Worm (Caenorhabditis elegans) whole organism, young adult: ENCODE measurements around the gene K01A12.2.

Source experiments
- B0035.1 ChIP-seq: sonication (generic microtip); optimal IDR thresholded peaks from 2 replicates; lab custom pipeline; 2016; ENCODE audit warnings: missing genetic modification characterization, mild to moderate bottlenecking, missing compliant biosample characterization, missing genotype, missing genetic modification reagents
- B0261.1 ChIP-seq: sonication (generic microtip); optimal IDR thresholded peaks from 2 replicates; lab custom pipeline; 2016; ENCODE audit warnings: mild to moderate bottlenecking, missing genetic modification characterization, moderate library complexity, missing compliant biosample characterization
- B0336.3 ChIP-seq: fragments of 200-800 bp; sonication (Bioruptor generic); IDR thresholded peaks from 2 replicates; pipeline ENCODE4 v1.3.6; 2022; ENCODE audit warnings: missing genetic modification characterization, missing compliant biosample characterization
- D2030.7 ChIP-seq: fragments of 200-800 bp; sonication (Bioruptor generic); IDR thresholded peaks from 2 replicates; pipeline ENCODE4 v1.3.6; 2022; ENCODE audit warnings: missing genetic modification reagents, missing genetic modification characterization, missing compliant biosample characterization
- F33H1.4 ChIP-seq: fragments of 200-800 bp; sonication (Bioruptor generic); IDR thresholded peaks from 2 replicates; pipeline ENCODE4 v1.3.6; 2022; ENCODE audit warnings: missing genetic modification reagents, missing genetic modification characterization, missing compliant biosample characterization
- F52B5.7 ChIP-seq: sonication (generic microtip); optimal IDR thresholded peaks from 2 replicates; lab custom pipeline; 2016; ENCODE audit warnings: mild to moderate bottlenecking, missing genetic modification characterization, missing compliant biosample characterization
- F55B11.4 ChIP-seq: sonication (generic microtip); optimal IDR thresholded peaks from 2 replicates; lab custom pipeline; 2016; ENCODE audit warnings: missing compliant biosample characterization, missing genetic modification characterization, borderline replicate concordance; ENCODE audit not compliant: insufficient read depth
- F57C9.4 ChIP-seq: sonication (generic microtip); optimal IDR thresholded peaks from 2 replicates; lab custom pipeline; 2017; ENCODE audit warnings: mild to moderate bottlenecking, missing genetic modification characterization, missing compliant biosample characterization
- K11D2.4 ChIP-seq: fragments of 200-800 bp; sonication (Bioruptor generic); IDR thresholded peaks from 2 replicates; pipeline ENCODE4 v1.3.6; 2022; ENCODE audit warnings: missing genetic modification reagents, missing genetic modification characterization, missing compliant biosample characterization
- aptf-3 ChIP-seq: fragments of 200-800 bp; sonication (Bioruptor generic); IDR thresholded peaks from 2 replicates; pipeline ENCODE4 v1.3.6; 2022; ENCODE audit warnings: missing genetic modification characterization, missing compliant biosample characterization
- attf-3 ChIP-seq: fragments of 200-800 bp; sonication (Bioruptor generic); conservative IDR thresholded peaks from 2 replicates; pipeline ENCODE4 v1.3.6; 2022; ENCODE audit warnings: missing genetic modification reagents, missing genetic modification characterization, missing compliant biosample characterization
- bed-2 ChIP-seq: fragments of 200-800 bp; sonication (Bioruptor generic); IDR thresholded peaks from 2 replicates; pipeline ENCODE4 v1.3.6; 2022; ENCODE audit warnings: missing genetic modification reagents, missing genetic modification characterization, missing compliant biosample characterization
- ccch-3 ChIP-seq: fragments of 200-800 bp; sonication (Bioruptor generic); optimal IDR thresholded peaks from 2 replicates; lab custom pipeline; 2018; ENCODE audit warnings: mild to moderate bottlenecking, missing genetic modification characterization, missing compliant biosample characterization
- ceh-58 ChIP-seq: fragments of 200-800 bp; sonication (Bioruptor generic); IDR thresholded peaks from 2 replicates; pipeline ENCODE4 v1.3.6; 2022; ENCODE audit warnings: missing genetic modification characterization, missing compliant biosample characterization
- ceh-91 ChIP-seq: fragments of 200-800 bp; sonication (Bioruptor generic); IDR thresholded peaks from 2 replicates; pipeline ENCODE4 v1.3.6; 2022; ENCODE audit warnings: missing genetic modification reagents, missing genetic modification characterization, missing compliant biosample characterization
- dox-1 ChIP-seq: fragments of 200-800 bp; sonication (Bioruptor generic); IDR thresholded peaks from 2 replicates; pipeline ENCODE4 v1.3.6; 2022; ENCODE audit warnings: missing genetic modification reagents, missing genetic modification characterization, missing compliant biosample characterization
- egl-18 ChIP-seq: fragments of 200-800 bp; sonication (Bioruptor generic); IDR thresholded peaks from 2 replicates; pipeline ENCODE4 v1.3.6; 2022; ENCODE audit warnings: missing genetic modification reagents, missing genetic modification characterization, missing compliant biosample characterization
- egrh-3 ChIP-seq: fragments of 200-800 bp; sonication (Bioruptor generic); IDR thresholded peaks from 2 replicates; pipeline ENCODE4 v1.3.6; 2022; ENCODE audit warnings: missing genetic modification reagents, missing genetic modification characterization, missing compliant biosample characterization
- ekl-4 ChIP-seq: fragments of 200-800 bp; sonication (Bioruptor generic); IDR thresholded peaks from 2 replicates; pipeline ENCODE4 v1.3.6; 2022; ENCODE audit warnings: missing genetic modification reagents, missing genetic modification characterization, missing compliant biosample characterization
- ets-4 ChIP-seq: fragments of 200-800 bp; sonication (Bioruptor generic); optimal IDR thresholded peaks from 2 replicates; lab custom pipeline; 2018; ENCODE audit warnings: mild to moderate bottlenecking, missing genetic modification characterization, missing compliant biosample characterization
- fkh-3 ChIP-seq: sonication (generic microtip); optimal IDR thresholded peaks from 2 replicates; lab custom pipeline; 2016; ENCODE audit warnings: mild to moderate bottlenecking, missing genetic modification characterization, missing compliant biosample characterization
- gei-17 ChIP-seq: fragments of 200-800 bp; sonication (Bioruptor generic); optimal IDR thresholded peaks from 2 replicates; lab custom pipeline; 2018; ENCODE audit warnings: mild to moderate bottlenecking, missing genetic modification characterization, missing compliant biosample characterization
- hlh-12 ChIP-seq: sonication (generic microtip); optimal IDR thresholded peaks from 2 replicates; lab custom pipeline; 2016; ENCODE audit warnings: missing genetic modification characterization, missing compliant biosample characterization
- hsf-1 ChIP-seq: fragments of 200-800 bp; sonication (Bioruptor generic); IDR thresholded peaks from 2 replicates; pipeline ENCODE4 v1.3.6; 2022; ENCODE audit warnings: missing genetic modification reagents, missing genetic modification characterization, missing compliant biosample characterization
- let-526 ChIP-seq: fragments of 200-800 bp; sonication (Bioruptor generic); IDR thresholded peaks from 2 replicates; pipeline ENCODE4 v1.3.6; 2022; ENCODE audit warnings: missing genetic modification reagents, missing genetic modification characterization, missing compliant biosample characterization
- lin-26 ChIP-seq: fragments of 200-800 bp; sonication (Bioruptor generic); IDR thresholded peaks from 2 replicates; pipeline ENCODE4 v1.3.6; 2022; ENCODE audit warnings: missing genetic modification reagents, missing genetic modification characterization, missing compliant biosample characterization
- lin-35 ChIP-seq, 3 experiments: fragments of 150-350 bp in 2 of 3; sonication (generic microtip) in 1 of 3; optimal IDR thresholded peaks; 2 replicates each; lab custom pipeline; 2014 to 2018; ENCODE audit warnings: missing biosample characterization in 3 of 3, missing genetic modification characterization in 3 of 3, missing genetic modification reagents in 3 of 3
- lin-40 ChIP-seq: sonication (generic microtip); optimal IDR thresholded peaks from 2 replicates; lab custom pipeline; 2016; ENCODE audit warnings: missing genetic modification characterization, mild to moderate bottlenecking, missing compliant biosample characterization, missing genotype, missing genetic modification reagents
- lin-54 ChIP-seq: fragments of 200-800 bp; sonication (Bioruptor generic); optimal IDR thresholded peaks from 2 replicates; lab custom pipeline; 2018; ENCODE audit warnings: mild to moderate bottlenecking, missing genetic modification characterization, missing compliant biosample characterization
- lir-1 ChIP-seq: fragments of 200-800 bp; sonication (Bioruptor generic); conservative IDR thresholded peaks from 2 replicates; pipeline ENCODE4 v1.3.6; 2022; ENCODE audit warnings: missing genetic modification reagents, missing genetic modification characterization, missing compliant biosample characterization
- lsl-1 ChIP-seq: fragments of 200-800 bp; sonication (Bioruptor generic); optimal IDR thresholded peaks from 2 replicates; lab custom pipeline; 2018; ENCODE audit warnings: mild to moderate bottlenecking, missing genetic modification characterization, moderate library complexity, missing compliant biosample characterization
- madf-8 ChIP-seq: fragments of 200-800 bp; sonication (Bioruptor generic); conservative IDR thresholded peaks from 2 replicates; pipeline ENCODE4 v1.3.6; 2022; ENCODE audit warnings: missing genetic modification reagents, missing genetic modification characterization, missing compliant biosample characterization
- nfya-2 ChIP-seq: fragments of 200-800 bp; sonication (Bioruptor generic); IDR thresholded peaks from 2 replicates; pipeline ENCODE4 v1.3.6; 2022; ENCODE audit warnings: missing genetic modification reagents, missing genetic modification characterization, missing compliant biosample characterization
- nhr-179 ChIP-seq: sonication (generic microtip); optimal IDR thresholded peaks from 2 replicates; lab custom pipeline; 2016; ENCODE audit warnings: mild to moderate bottlenecking, missing genetic modification characterization, missing compliant biosample characterization
- nhr-27 ChIP-seq: fragments of 200-800 bp; sonication (Bioruptor generic); optimal IDR thresholded peaks from 2 replicates; lab custom pipeline; 2018; ENCODE audit warnings: mild to moderate bottlenecking, missing genetic modification characterization, moderate library complexity, missing compliant biosample characterization
- nhr-80 ChIP-seq: sonication (generic microtip); optimal IDR thresholded peaks from 2 replicates; lab custom pipeline; 2016; ENCODE audit warnings: missing genetic modification characterization, missing compliant biosample characterization
- nhr-90 ChIP-seq: sonication (generic microtip); optimal IDR thresholded peaks from 2 replicates; lab custom pipeline; 2016; ENCODE audit warnings: missing genotype, mild to moderate bottlenecking, missing genetic modification characterization, missing compliant biosample characterization
- pha-4 ChIP-seq: fragments of 150-350 bp; sonication (generic microtip); optimal IDR thresholded peaks from 2 replicates; lab custom pipeline; 2014; ENCODE audit warnings: missing biosample characterization, missing genetic modification reagents, missing genetic modification characterization
- rcor-1 ChIP-seq: fragments of 200-800 bp; sonication (Bioruptor generic); IDR thresholded peaks from 2 replicates; pipeline ENCODE4 v1.3.6; 2022; ENCODE audit warnings: missing genetic modification reagents, missing genetic modification characterization, missing compliant biosample characterization
- repo-1 ChIP-seq: sonication (generic microtip); optimal IDR thresholded peaks from 2 replicates; lab custom pipeline; 2017; ENCODE audit warnings: mild to moderate bottlenecking, missing genetic modification characterization, missing compliant biosample characterization
- rpc-1 ChIP-seq, 2 experiments: fragments of 150-350 bp in 1 of 2; sonication (generic microtip) in 1 of 2; optimal IDR thresholded peaks; 2 replicates each; lab custom pipeline; 2014 to 2018; ENCODE audit warnings: missing biosample characterization in 1 of 2, missing genetic modification characterization in 1 of 2, missing genetic modification reagents in 1 of 2, missing genotype in 1 of 2
- sdz-38 ChIP-seq: sonication (generic microtip); optimal IDR thresholded peaks from 2 replicates; lab custom pipeline; 2016; ENCODE audit warnings: missing genotype, missing genetic modification characterization, missing compliant biosample characterization
- sea-2 ChIP-seq: fragments of 200-800 bp; sonication (Bioruptor generic); IDR thresholded peaks from 2 replicates; pipeline ENCODE4 v1.3.6; 2022; ENCODE audit warnings: missing genetic modification characterization, missing compliant biosample characterization
- snpc-4 ChIP-seq, 5 experiments: fragments of 150-350 bp in 1 of 5; sonication (generic microtip) in 4 of 5; optimal IDR thresholded peaks; 2 replicates each; lab custom pipeline; 2014 to 2018; ENCODE audit warnings: missing genetic modification characterization in 5 of 5, missing biosample characterization in 3 of 5, antibody characterized with exemption in 2 of 5, mild to moderate bottlenecking in 2 of 5, missing compliant biosample characterization in 2 of 5, missing genotype in 2 of 5, moderate library complexity in 2 of 5, missing genetic modification reagents in 1 of 5
- unc-62 ChIP-seq: fragments of 150-350 bp; optimal IDR thresholded peaks from 2 replicates; lab custom pipeline; 2014; ENCODE audit warnings: missing biosample characterization, missing genetic modification reagents, missing genetic modification characterization
- zfh-2 ChIP-seq: fragments of 200-800 bp; sonication (Bioruptor generic); conservative IDR thresholded peaks from 2 replicates; pipeline ENCODE4 v1.3.6; 2022; ENCODE audit warnings: missing genetic modification reagents, missing genetic modification characterization, missing compliant biosample characterization
- ztf-22 ChIP-seq: fragments of 200-800 bp; sonication (Bioruptor generic); optimal IDR thresholded peaks from 2 replicates; lab custom pipeline; 2018; ENCODE audit warnings: mild to moderate bottlenecking, missing genetic modification characterization, moderate library complexity, missing compliant biosample characterization
- ztf-3 ChIP-seq: fragments of 200-800 bp; sonication (Bioruptor generic); optimal IDR thresholded peaks from 2 replicates; lab custom pipeline; 2018; ENCODE audit warnings: mild to moderate bottlenecking, missing genetic modification characterization, missing compliant biosample characterization

Gene K01A12.2

DNA sequence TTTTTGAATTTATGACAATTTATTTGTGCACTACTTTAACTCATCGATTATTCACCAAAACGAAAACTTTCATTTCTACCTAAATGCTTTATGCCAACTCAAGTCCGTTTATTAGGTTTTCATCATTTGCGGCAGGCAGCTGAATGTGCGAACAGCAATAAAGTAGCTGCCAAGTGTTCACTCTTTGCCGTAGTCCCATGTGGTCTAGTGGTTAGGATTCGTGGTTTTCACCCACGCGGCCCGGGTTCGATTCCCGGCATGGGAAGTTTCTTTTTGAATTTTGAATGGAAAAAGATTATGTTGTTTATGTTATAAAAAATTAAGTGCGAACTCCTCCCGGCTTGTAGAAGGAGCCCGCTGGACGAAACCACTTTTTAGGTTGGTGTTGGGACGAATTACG lies 33.1 kb downstream of the K01A12.2 start (continued):
- peak in 1 of 3 experiments; percentile 41 for TF ChIP-seq lin-35 (GFP tag; optimal IDR thresholded peaks at IDR 0.05; lab: Kevin White, UChicago)
- TF ChIP-seq fkh-3 (tag; lab: Kevin White, UChicago) = peak; percentile 80
- no peak for TF ChIP-seq hsf-1 (GFP tag; lab: Robert Waterston, UW)
- TF ChIP-seq rcor-1 (GFP tag; lab: Robert Waterston, UW) = peak; percentile 65
- no peak for TF ChIP-seq hlh-12
- TF ChIP-seq snpc-4 (GFP tag; optimal IDR thresholded peaks at IDR 0.05; lab: Kevin White, UChicago) = peak; percentile 72
- peak in 3 of 4 experiments; percentile 65 to 80 (median 79) for TF ChIP-seq snpc-4 (tag; optimal IDR thresholded peaks at IDR 0.05; lab: Kevin White, UChicago)
- TF ChIP-seq zfh-2 (GFP tag; lab: Robert Waterston, UW) = 0 out of 2 replicates have a peak, but pooled peaks have one; percentile 16
- TF ChIP-seq F33H1.4 (GFP tag; lab: Robert Waterston, UW) = no peak
- TF ChIP-seq F52B5.7 (tag; lab: Kevin White, UChicago) = no peak
- TF ChIP-seq F55B11.4 = no peak
- no peak for TF ChIP-seq sdz-38
- 0 out of 2 replicates have a peak, but pooled peaks have one; percentile 17 for TF ChIP-seq egl-18
- TF ChIP-seq egrh-3 = peak; percentile 20; the same call in 1 of the 2 replicates
- peak; percentile 16 for TF ChIP-seq nhr-80 (tag; lab: Kevin White, UChicago)
- peak; percentile 7 for TF ChIP-seq nhr-27 (tag; lab: Kevin White, UChicago)
- TF ChIP-seq aptf-3 (GFP tag; lab: Robert Waterston, UW) = no peak
- TF ChIP-seq nhr-90 (tag; lab: Kevin White, UChicago) = peak; percentile 87
- 0 out of 2 replicates have a peak, but pooled peaks have one; percentile 56 for TF ChIP-seq ceh-58 (GFP tag; lab: Robert Waterston, UW)
- TF ChIP-seq nfya-2 = no peak
- TF ChIP-seq ztf-3 (GFP tag; lab: Kevin White, UChicago) = no peak
- TF ChIP-seq bed-2 (GFP tag; lab: Robert Waterston, UW) = 0 out of 2 replicates have a peak, but pooled peaks have one; percentile 16
- no peak for TF ChIP-seq pha-4 (tag; lab: Kevin White, UChicago)
- TF ChIP-seq sea-2 = no peak
- peak; percentile 99 for TF ChIP-seq B0261.1
- peak; percentile 33 for TF ChIP-seq repo-1 (tag; lab: Kevin White, UChicago)
- no peak for TF ChIP-seq ceh-91 (GFP tag; lab: Robert Waterston, UW)
- no peak for TF ChIP-seq unc-62 (GFP tag; lab: Kevin White, UChicago)
- TF ChIP-seq D2030.7 (GFP tag; lab: Robert Waterston, UW) = peak; percentile 80
- TF ChIP-seq lin-40 (tag; lab: Kevin White, UChicago) = peak; percentile 56
- TF ChIP-seq K11D2.4 (GFP tag; lab: Robert Waterston, UW) = 0 out of 2 replicates have a peak, but pooled peaks have one; percentile 29
- TF ChIP-seq F57C9.4 (tag; lab: Kevin White, UChicago) = no peak
- TF ChIP-seq lsl-1 = peak; percentile 18
- TF ChIP-seq ccch-3 = no peak
- TF ChIP-seq lin-54 (GFP tag; lab: Kevin White, UChicago) = peak; percentile 50
- TF ChIP-seq dox-1 (GFP tag; lab: Robert Waterston, UW) = peak; percentile 78
- no peak for TF ChIP-seq ztf-22 (GFP tag; lab: Kevin White, UChicago)
- peak; percentile 62; the same call in 1 of the 2 replicates for TF ChIP-seq ekl-4
- TF ChIP-seq ets-4 (GFP tag; lab: Kevin White, UChicago) = no peak
- TF ChIP-seq attf-3 (GFP tag; lab: Robert Waterston, UW) = no peak
- TF ChIP-seq rpc-1 (optimal IDR thresholded peaks at IDR 0.05; lab: Kevin White, UChicago) = peak; percentile 94
- TF ChIP-seq rpc-1 (tag; optimal IDR thresholded peaks at IDR 0.05; lab: Kevin White, UChicago) = peak; percentile 92
- 0 out of 2 replicates have a peak, but pooled peaks have one; percentile 19 for TF ChIP-seq let-526 (GFP tag; lab: Robert Waterston, UW)
- TF ChIP-seq nhr-179 (tag; lab: Kevin White, UChicago) = no peak
- no peak for TF ChIP-seq madf-8
- TF ChIP-seq B0336.3 (GFP tag; lab: Robert Waterston, UW) = no peak; the same call in 1 of the 2 replicates
- no peak for TF ChIP-seq B0035.1 (tag; lab: Kevin White, UChicago)
- peak; percentile 2 for TF ChIP-seq gei-17
- no peak for TF ChIP-seq lir-1 (GFP tag; lab: Robert Waterston, UW)
- TF ChIP-seq lin-26 = peak; percentile 92
